Fruit fly (Drosophila melanogaster): Measurements from ENCODE around the gene CG46394.

CG46394 gene

DNA sequence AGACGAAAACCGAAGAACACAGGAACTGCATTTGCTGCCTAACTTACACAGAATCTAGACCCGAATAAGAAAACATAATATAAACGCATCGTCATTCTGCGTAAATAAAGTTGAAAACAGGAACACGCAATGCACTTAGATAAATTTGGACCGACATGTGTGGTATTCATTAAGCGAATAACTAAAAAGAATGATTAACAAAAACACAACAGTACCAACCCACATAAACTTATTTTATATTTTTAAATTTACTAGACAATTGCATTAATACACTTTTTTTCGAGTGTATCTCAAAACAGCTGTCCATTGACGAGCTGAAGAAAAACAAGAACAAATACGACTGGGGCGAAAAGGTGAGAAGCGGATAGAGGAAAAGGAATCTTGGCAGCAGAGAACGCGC, 45.8 kb upstream of the CG46394 start (continued):
- TF ChIP-seq CG15269 (tag; optimal IDR thresholded peaks at IDR 0.05): peak; percentile 70
- TF ChIP-seq gem (tag; optimal IDR thresholded peaks at IDR 0.05): peak; percentile 93
- TF ChIP-seq lov (optimal IDR thresholded peaks at IDR 0.05): no peak
- TF ChIP-seq lov (GFP tag; IDR thresholded peaks at IDR 0.05): peak; percentile 92
- TF ChIP-seq CG32532 (GFP tag; IDR thresholded peaks at IDR 0.05): peak; percentile 56; the same call in 1 of the 2 replicates
- TF ChIP-seq CG6654 (GFP tag; optimal IDR thresholded peaks at IDR 0.05): peak; percentile 48
- TF ChIP-seq hkb (optimal IDR thresholded peaks at IDR 0.05): no peak
- TF ChIP-seq hkb (GFP tag; IDR thresholded peaks at IDR 0.05): peak; percentile 83
- TF ChIP-seq Sox102F (GFP tag; optimal IDR thresholded peaks at IDR 0.05): peak; percentile 80
- TF ChIP-seq Asciz (GFP tag; optimal IDR thresholded peaks at IDR 0.05): peak; percentile 86
- TF ChIP-seq CG18476 (GFP tag; optimal IDR thresholded peaks at IDR 0.05): peak; percentile 84
- no peak; the same call in 1 of the 2 replicates for TF ChIP-seq dan (GFP tag; IDR thresholded peaks at IDR 0.05)
- TF ChIP-seq CG14860 (GFP tag; IDR thresholded peaks at IDR 0.05; ENCODE audit: partially characterized antibody): no peak
- TF ChIP-seq gce (GFP tag; IDR thresholded peaks at IDR 0.05): peak; percentile 39; the same call in 1 of the 3 replicates
- peak; percentile 69 for TF ChIP-seq Drgx (GFP tag; IDR thresholded peaks at IDR 0.05)
- TF ChIP-seq Optix (GFP tag; IDR thresholded peaks at IDR 0.05): peak; percentile 53; the same call in 2 of the 3 replicates
- TF ChIP-seq CG1024 (GFP tag; IDR thresholded peaks at IDR 0.05): peak; percentile 74
- TF ChIP-seq ftz-f1 (GFP tag; optimal IDR thresholded peaks at IDR 0.05): no peak
- peak in 1 of 3 experiments; percentile 94 for TF ChIP-seq Stat92E (GFP tag; optimal IDR thresholded peaks at IDR 0.05)
- peak; percentile 66 for TF ChIP-seq jumu (GFP tag; optimal IDR thresholded peaks at IDR 0.05)
- TF ChIP-seq bcd (GFP tag; optimal IDR thresholded peaks at IDR 0.05): peak; percentile 72
- TF ChIP-seq ERR (GFP tag; optimal IDR thresholded peaks at IDR 0.05): no peak
- peak; percentile 87 for TF ChIP-seq Chrac-16 (GFP tag; optimal IDR thresholded peaks at IDR 0.05)
- TF ChIP-seq CG4404 (GFP tag; IDR thresholded peaks at IDR 0.05): peak; percentile 90
- peak; percentile 11 for TF ChIP-seq CG6854 (GFP tag; optimal IDR thresholded peaks at IDR 0.05)
- TF ChIP-seq Poxn (GFP tag; IDR thresholded peaks at IDR 0.05): no peak
- peak; percentile 75 for TF ChIP-seq CG8944 (GFP tag; optimal IDR thresholded peaks at IDR 0.05)
- no peak for TF ChIP-seq emc (GFP tag; optimal IDR thresholded peaks at IDR 0.05)
- peak; percentile 83 to 90 for TF ChIP-seq chif (GFP tag; optimal IDR thresholded peaks at IDR 0.05)
- TF ChIP-seq tio (GFP tag; optimal IDR thresholded peaks at IDR 0.05): peak; percentile 78
- peak; percentile 58 for TF ChIP-seq da (GFP tag; optimal IDR thresholded peaks at IDR 0.05)
- no peak for TF ChIP-seq vnd (GFP tag; IDR thresholded peaks at IDR 0.05; ENCODE audit: partially characterized antibody)
- peak; percentile 74 for TF ChIP-seq Ptx1 (GFP tag; IDR thresholded peaks at IDR 0.05)
- TF ChIP-seq CG3838 (GFP tag; optimal IDR thresholded peaks at IDR 0.05): peak; percentile 61
- no peak for TF ChIP-seq CkIIα-i1 (GFP tag; IDR thresholded peaks at IDR 0.05)
- peak; percentile 79 for TF ChIP-seq H15 (GFP tag; IDR thresholded peaks at IDR 0.05)
- TF ChIP-seq sqz (GFP tag; optimal IDR thresholded peaks at IDR 0.05): peak; percentile 69
- peak; percentile 81 for TF ChIP-seq CG1233 (GFP tag; optimal IDR thresholded peaks at IDR 0.05)
- TF ChIP-seq br (optimal IDR thresholded peaks at IDR 0.05): no peak
- peak; percentile 96 for TF ChIP-seq CG2712 (tag; optimal IDR thresholded peaks at IDR 0.05)
- no peak; the same call in 1 of the 2 replicates for TF ChIP-seq Ravus (GFP tag; IDR thresholded peaks at IDR 0.05)
- TF ChIP-seq Spps (tag; optimal IDR thresholded peaks at IDR 0.05): peak; percentile 90
- peak; percentile 40 for TF ChIP-seq pros (GFP tag; optimal IDR thresholded peaks at IDR 0.05)
- peak; percentile 88 for TF ChIP-seq CG8765 (GFP tag; IDR thresholded peaks at IDR 0.05)
- peak; percentile 91 for TF ChIP-seq phol (tag; optimal IDR thresholded peaks at IDR 0.05)
- peak; percentile 72 for TF ChIP-seq CG12659 (GFP tag; optimal IDR thresholded peaks at IDR 0.05)
- TF ChIP-seq CG4282 (GFP tag; optimal IDR thresholded peaks at IDR 0.05): no peak
- peak; percentile 18 for TF ChIP-seq Nf-YC (tag; optimal IDR thresholded peaks at IDR 0.05)
- TF ChIP-seq BtbVII (GFP tag; optimal IDR thresholded peaks at IDR 0.05): peak; percentile 49
- peak; percentile 56 for TF ChIP-seq CG5180 (GFP tag; optimal IDR thresholded peaks at IDR 0.05)
- TF ChIP-seq wdn (GFP tag; IDR thresholded peaks at IDR 0.05): no peak
- TF ChIP-seq ara (GFP tag; IDR thresholded peaks at IDR 0.05): peak; percentile 96

All from whole organism, embryonic.